Fruit fly (Drosophila melanogaster) whole organism, embryonic: Measurements from ENCODE around the gene UbcE2H.

Experiments used
- Aef1 ChIP-seq: fragments of 200-800 bp; sonication (Bioruptor generic); IDR thresholded peaks from 3 replicates; pipeline ENCODE4 v1.3.6; 2022; ENCODE audit warnings: missing biosample characterization, missing genetic modification characterization
- CG10543 ChIP-seq: fragments of 200-800 bp; sonication (Bioruptor generic); optimal IDR thresholded peaks from 3 replicates; lab custom pipeline; 2017; ENCODE audit warnings: missing biosample characterization, mild to moderate bottlenecking, missing genetic modification characterization, moderate library complexity
- CG10654 ChIP-seq: fragments of 200-800 bp; sonication (Bioruptor generic); optimal IDR thresholded peaks from 2 replicates; lab custom pipeline; 2016; ENCODE audit warnings: missing biosample characterization, missing genetic modification characterization
- CG11247 ChIP-seq: fragments of 200-800 bp; sonication (Bioruptor generic); IDR thresholded peaks from 2 replicates; pipeline ENCODE4 v1.3.6; 2022; ENCODE audit warnings: missing biosample characterization, missing genetic modification characterization
- CG12219 ChIP-seq: fragments of 200-800 bp; sonication (Bioruptor generic); optimal IDR thresholded peaks from 3 replicates; lab custom pipeline; 2018; ENCODE audit warnings: missing biosample characterization, mild to moderate bottlenecking, missing genetic modification characterization
- CG12299 ChIP-seq: fragments of 200-800 bp; sonication (Bioruptor generic); optimal IDR thresholded peaks from 2 replicates; lab custom pipeline; 2018; ENCODE audit warnings: missing biosample characterization, mild to moderate bottlenecking, missing genetic modification characterization
- CG13287 ChIP-seq: fragments of 200-800 bp; sonication (Bioruptor generic); IDR thresholded peaks from 2 replicates; pipeline ENCODE4 v1.3.6; 2022; ENCODE audit warnings: missing biosample characterization, missing genetic modification characterization; ENCODE audit not compliant: partially characterized antibody
- CG13624 ChIP-seq: fragments of 200-800 bp; sonication (Bioruptor generic); optimal IDR thresholded peaks from 2 replicates; lab custom pipeline; 2016; ENCODE audit warnings: missing biosample characterization, missing genetic modification characterization
- CG13894 ChIP-seq: fragments of 200-800 bp; sonication (Bioruptor generic); optimal IDR thresholded peaks from 3 replicates; lab custom pipeline; 2018; ENCODE audit warnings: missing biosample characterization, mild to moderate bottlenecking, missing genetic modification characterization, moderate library complexity
- CG14441 ChIP-seq: fragments of 200-800 bp; sonication (Bioruptor generic); IDR thresholded peaks from 2 replicates; pipeline ENCODE4 v1.3.6; 2022; ENCODE audit warnings: missing biosample characterization, missing genetic modification characterization
- CG14667 ChIP-seq: fragments of 200-800 bp; sonication (Bioruptor generic); IDR thresholded peaks from 2 replicates; pipeline ENCODE4 v1.3.6; 2022; ENCODE audit warnings: missing biosample characterization, missing genetic modification characterization
- CG15479 ChIP-seq: fragments of 200-800 bp; sonication (Bioruptor generic); optimal IDR thresholded peaks from 3 replicates; lab custom pipeline; 2019; ENCODE audit warnings: missing biosample characterization, mild to moderate bottlenecking, missing genetic modification characterization, moderate library complexity
- CG17568 ChIP-seq: fragments of 200-800 bp; sonication (Bioruptor generic); optimal IDR thresholded peaks from 2 replicates; lab custom pipeline; 2018; ENCODE audit warnings: missing biosample characterization, mild to moderate bottlenecking, missing genetic modification characterization, moderate library complexity
- CG17829 ChIP-seq: fragments of 200-800 bp; optimal IDR thresholded peaks from 2 replicates; lab custom pipeline; 2019; ENCODE audit warnings: missing biosample characterization, mild to moderate bottlenecking, missing genetic modification characterization, moderate library complexity
- CG18476 ChIP-seq: fragments of 200-800 bp; sonication (Bioruptor generic); optimal IDR thresholded peaks from 2 replicates; lab custom pipeline; 2016; ENCODE audit warnings: missing biosample characterization, mild to moderate bottlenecking, missing genetic modification characterization
- CG34376 ChIP-seq: fragments of 200-800 bp; sonication (Bioruptor generic); optimal IDR thresholded peaks from 2 replicates; lab custom pipeline; 2018; ENCODE audit warnings: missing biosample characterization, mild to moderate bottlenecking, missing genetic modification characterization
- CG5245 ChIP-seq: fragments of 200-800 bp; sonication (Bioruptor generic); optimal IDR thresholded peaks from 3 replicates; lab custom pipeline; 2016; ENCODE audit warnings: missing biosample characterization, missing genetic modification characterization
- CG6254 ChIP-seq: fragments of 200-800 bp; sonication (Bioruptor generic); optimal IDR thresholded peaks from 3 replicates; lab custom pipeline; 2017; ENCODE audit warnings: mild to moderate bottlenecking, missing biosample characterization, missing genetic modification reagents, missing genetic modification characterization
- CG7745 ChIP-seq: fragments of 200-800 bp; sonication (Bioruptor generic); optimal IDR thresholded peaks from 2 replicates; lab custom pipeline; 2018; ENCODE audit warnings: missing biosample characterization, mild to moderate bottlenecking, missing genetic modification characterization, moderate library complexity
- CG8281 ChIP-seq: fragments of 200-800 bp; sonication (Bioruptor generic); optimal IDR thresholded peaks from 2 replicates; lab custom pipeline; 2018; ENCODE audit warnings: missing biosample characterization, mild to moderate bottlenecking, missing genetic modification characterization, moderate library complexity
- CG8290 ChIP-seq, 3 experiments: fragments of 200-800 bp; sonication (Bioruptor generic); optimal IDR thresholded peaks; 2 replicates each; lab custom pipeline; 2016 to 2019; ENCODE audit warnings: missing biosample characterization in 3 of 3, missing genetic modification characterization in 3 of 3, mild to moderate bottlenecking in 2 of 3, moderate library complexity in 1 of 3
- CG8924 ChIP-seq: fragments of 200-800 bp; optimal IDR thresholded peaks from 3 replicates; lab custom pipeline; 2019; ENCODE audit warnings: missing biosample characterization, mild to moderate bottlenecking, missing genetic modification characterization, moderate library complexity
- Camta ChIP-seq: fragments of 200-800 bp; sonication (Bioruptor generic); optimal IDR thresholded peaks from 2 replicates; lab custom pipeline; 2016; ENCODE audit warnings: missing biosample characterization, missing genetic modification characterization
- Chrac-16 ChIP-seq: fragments of 200-800 bp; sonication (Bioruptor generic); optimal IDR thresholded peaks from 3 replicates; lab custom pipeline; 2016; ENCODE audit warnings: missing biosample characterization, missing genetic modification characterization
- D19A ChIP-seq: fragments of 200-800 bp; optimal IDR thresholded peaks from 3 replicates; lab custom pipeline; 2019; ENCODE audit warnings: missing biosample characterization, mild to moderate bottlenecking, missing genetic modification characterization, moderate library complexity
- ERR ChIP-seq: fragments of 200-800 bp; sonication (Bioruptor generic); optimal IDR thresholded peaks from 2 replicates; lab custom pipeline; 2016; ENCODE audit warnings: missing biosample characterization, missing genetic modification characterization
- Gsc ChIP-seq: fragments of 200-800 bp; sonication (Bioruptor generic); IDR thresholded peaks from 2 replicates; pipeline ENCODE4 v1.3.6; 2022; ENCODE audit warnings: missing biosample characterization, missing genetic modification characterization
- HLH3B ChIP-seq: fragments of 200-800 bp; sonication (Bioruptor generic); IDR thresholded peaks from 2 replicates; pipeline ENCODE4 v1.3.6; 2022; ENCODE audit warnings: missing biosample characterization, missing genetic modification characterization
- HLH54F ChIP-seq: fragments of 200-800 bp; sonication (Bioruptor generic); optimal IDR thresholded peaks from 3 replicates; lab custom pipeline; 2016; ENCODE audit warnings: missing biosample characterization, missing genetic modification characterization
- Lhr ChIP-seq: fragments of 200-800 bp; sonication (Bioruptor generic); optimal IDR thresholded peaks from 3 replicates; lab custom pipeline; 2017; ENCODE audit warnings: mild to moderate bottlenecking, missing biosample characterization, missing genetic modification reagents, missing genetic modification characterization
- MTF-1 ChIP-seq: fragments of 200-800 bp; sonication (Bioruptor generic); optimal IDR thresholded peaks from 2 replicates; lab custom pipeline; 2018; ENCODE audit warnings: missing biosample characterization, mild to moderate bottlenecking, missing genetic modification characterization, borderline replicate concordance
- Mad ChIP-seq: fragments of 200-800 bp; sonication (Bioruptor generic); optimal IDR thresholded peaks from 2 replicates; lab custom pipeline; 2016; ENCODE audit warnings: missing biosample characterization, missing genetic modification characterization
- Med ChIP-seq: fragments of 200-800 bp; sonication (Bioruptor generic); peaks from one replicate; lab custom pipeline; 2016; ENCODE audit warnings: missing biosample characterization, missing genetic modification characterization, mild to moderate bottlenecking, inconsistent platforms, moderate library complexity
- Nf-YA ChIP-seq: fragments of 200-800 bp; sonication (Bioruptor generic); IDR thresholded peaks from 2 replicates; pipeline ENCODE4 v1.3.6; 2022; ENCODE audit warnings: missing biosample characterization, missing genetic modification characterization
- aop ChIP-seq: fragments of 200-800 bp; sonication (Bioruptor generic); IDR thresholded peaks from 2 replicates; pipeline ENCODE4 v1.3.6; 2022; ENCODE audit warnings: missing biosample characterization, missing genetic modification characterization
- bsh ChIP-seq, 2 experiments: fragments of 200-800 bp; sonication (Bioruptor generic); optimal IDR thresholded peaks; 2 replicates each; lab custom pipeline; 2017 to 2018; ENCODE audit warnings: mild to moderate bottlenecking in 2 of 2, missing biosample characterization in 2 of 2, missing genetic modification characterization in 2 of 2, moderate library complexity in 1 of 2
- disco-r ChIP-seq: fragments of 200-800 bp; sonication (Bioruptor generic); optimal IDR thresholded peaks from 2 replicates; lab custom pipeline; 2016; ENCODE audit warnings: missing biosample characterization, missing genetic modification characterization
- en ChIP-seq: fragments of 200-800 bp; sonication (Bioruptor generic); optimal IDR thresholded peaks from 2 replicates; lab custom pipeline; 2016; ENCODE audit warnings: missing biosample characterization, missing genetic modification characterization
- gem ChIP-seq: fragments of 200-800 bp; sonication (Bioruptor generic); optimal IDR thresholded peaks from 2 replicates; lab custom pipeline; 2019; ENCODE audit warnings: missing biosample characterization, mild to moderate bottlenecking, missing genetic modification characterization, moderate library complexity
- hb ChIP-seq: fragments of 200-800 bp; sonication (Bioruptor generic); IDR thresholded peaks from 3 replicates; pipeline ENCODE4 v1.3.6; 2022; ENCODE audit warnings: missing biosample characterization, missing genetic modification characterization; ENCODE audit not compliant: partially characterized antibody
- nerfin-1 ChIP-seq: fragments of 200-800 bp; sonication (Bioruptor generic); optimal IDR thresholded peaks from 3 replicates; lab custom pipeline; 2019; ENCODE audit warnings: missing biosample characterization, mild to moderate bottlenecking, missing genetic modification characterization, moderate library complexity
- onecut ChIP-seq: fragments of 200-800 bp; sonication (Bioruptor generic); IDR thresholded peaks from 2 replicates; pipeline ENCODE4 v1.3.6; 2022; ENCODE audit warnings: missing biosample characterization, missing genetic modification characterization
- p53 ChIP-seq: fragments of 200-800 bp; sonication (Bioruptor generic); optimal IDR thresholded peaks from 2 replicates; lab custom pipeline; 2016; ENCODE audit warnings: missing biosample characterization, missing genetic modification characterization
- pzg ChIP-seq: fragments of 200-800 bp; sonication (Bioruptor generic); optimal IDR thresholded peaks from 3 replicates; lab custom pipeline; 2018; ENCODE audit warnings: missing biosample characterization, mild to moderate bottlenecking, missing genetic modification characterization, moderate library complexity
- ranshi ChIP-seq: fragments of 200-800 bp; sonication (Bioruptor generic); IDR thresholded peaks from 2 replicates; pipeline ENCODE4 v1.3.6; 2022; ENCODE audit warnings: missing biosample characterization, missing genetic modification characterization
- schlank ChIP-seq: fragments of 200-800 bp; sonication (Bioruptor generic); optimal IDR thresholded peaks from 2 replicates; lab custom pipeline; 2018; ENCODE audit warnings: missing biosample characterization, mild to moderate bottlenecking, missing genetic modification characterization
- sr ChIP-seq: fragments of 200-800 bp; sonication (Bioruptor generic); IDR thresholded peaks from 3 replicates; pipeline ENCODE4 v1.3.6; 2022; ENCODE audit warnings: missing biosample characterization, missing genetic modification characterization
- sug ChIP-seq: fragments of 200-800 bp; optimal IDR thresholded peaks from 2 replicates; lab custom pipeline; 2019; ENCODE audit warnings: missing biosample characterization, mild to moderate bottlenecking, missing genetic modification characterization, moderate library complexity

Gene UbcE2H

DNA sequence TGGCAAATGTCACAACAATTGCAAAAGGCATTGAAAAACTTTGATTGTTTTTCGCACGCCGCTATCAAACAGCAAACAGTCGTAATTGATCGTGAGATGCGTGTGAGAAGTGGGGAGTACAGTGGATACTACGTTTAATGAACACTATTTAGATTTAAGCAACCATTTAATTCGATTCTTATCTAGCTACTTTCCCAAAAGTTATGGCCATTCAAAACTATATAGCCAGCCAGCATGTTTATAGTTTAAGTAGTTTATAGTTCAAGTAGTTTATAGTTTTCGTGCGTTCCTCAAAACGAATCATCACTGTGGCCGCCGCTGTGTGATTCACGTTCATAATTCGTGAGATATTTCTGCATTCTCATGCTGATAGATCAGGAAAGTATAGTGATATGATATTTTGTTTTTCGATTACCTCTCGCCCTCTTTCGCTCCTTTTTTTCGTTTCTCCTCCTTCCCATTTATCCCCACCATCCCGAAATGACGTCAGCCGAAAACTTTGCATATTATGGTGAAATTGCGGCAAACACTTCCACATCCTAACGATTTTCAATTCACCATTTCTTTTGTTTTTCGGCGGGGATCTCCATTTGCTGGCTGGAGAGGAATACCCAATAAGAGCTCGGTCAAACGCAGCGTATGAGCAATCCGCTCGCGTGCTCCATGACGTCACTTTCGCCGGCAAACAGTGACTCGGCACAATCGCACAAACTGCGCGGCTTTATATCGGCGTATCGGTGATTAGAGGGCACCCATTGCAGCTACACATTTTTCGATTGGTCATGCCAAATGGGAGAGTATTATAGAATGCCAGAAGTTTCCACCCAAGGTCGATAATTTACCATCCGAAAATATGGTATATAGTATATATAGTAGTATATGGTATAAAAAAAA is 19.8 kb upstream of the UbcE2H start (continued):
- TF ChIP-seq bsh (GFP tag; optimal IDR thresholded peaks at IDR 0.05; lab: Kevin White, UChicago): peak in 1 of 2 experiments; percentile 18
- TF ChIP-seq CG18476 (GFP tag; lab: Kevin White, UChicago): no peak
- TF ChIP-seq CG12299 (tag; lab: Kevin White, UChicago): no peak
- peak; percentile 4 for TF ChIP-seq disco-r (GFP tag; lab: Kevin White, UChicago)
- peak; percentile 30 for TF ChIP-seq Camta (GFP tag; lab: Kevin White, UChicago)
- TF ChIP-seq aop (GFP tag; lab: Robert Waterston, UW): no peak
- no peak for TF ChIP-seq Gsc (GFP tag; lab: Robert Waterston, UW)
- no peak for TF ChIP-seq CG7745 (tag; lab: Kevin White, UChicago)
- TF ChIP-seq p53: no peak
- TF ChIP-seq Mad: no peak
- peak; percentile 54 for TF ChIP-seq CG8924
- no peak for TF ChIP-seq onecut
- peak; percentile 49 for TF ChIP-seq CG12219
- TF ChIP-seq CG5245 (GFP tag; lab: Kevin White, UChicago): no peak
- TF ChIP-seq CG13624 (GFP tag; lab: Kevin White, UChicago): peak; percentile 51
- peak; percentile 20 for TF ChIP-seq sug (tag; lab: Kevin White, UChicago)
- TF ChIP-seq CG13894 (tag; lab: Kevin White, UChicago): peak; percentile 56
- TF ChIP-seq Nf-YA (GFP tag; lab: Robert Waterston, UW): no peak
- no peak for TF ChIP-seq CG10543 (GFP tag; lab: Kevin White, UChicago)
- no peak for TF ChIP-seq en (GFP tag; lab: Kevin White, UChicago)
- no peak for TF ChIP-seq pzg (GFP tag; lab: Kevin White, UChicago)
- no peak for TF ChIP-seq nerfin-1
- no peak for TF ChIP-seq CG8290 (GFP tag; optimal IDR thresholded peaks at IDR 0.05; lab: Kevin White, UChicago)
- TF ChIP-seq CG8290 (tag; optimal IDR thresholded peaks at IDR 0.05; lab: Kevin White, UChicago): peak in 1 of 2 experiments; percentile 94
- peak; percentile 21; the same call in 1 of the 2 replicates for TF ChIP-seq HLH3B (GFP tag; lab: Robert Waterston, UW)
- TF ChIP-seq CG15479: no peak
- TF ChIP-seq schlank: peak; percentile 89
- TF ChIP-seq hb (GFP tag; lab: Robert Waterston, UW): no peak
- TF ChIP-seq CG8281 (tag; lab: Kevin White, UChicago): no peak
- TF ChIP-seq ERR (GFP tag; lab: Kevin White, UChicago): no peak
- TF ChIP-seq CG17829 (tag; lab: Kevin White, UChicago): peak; percentile 29
- no peak for TF ChIP-seq CG10654 (GFP tag; lab: Kevin White, UChicago)
- TF ChIP-seq CG34376: peak; percentile 34
- peak; percentile 63 for TF ChIP-seq HLH54F (GFP tag; lab: Kevin White, UChicago)
- peak; percentile 23 for TF ChIP-seq Chrac-16
- TF ChIP-seq CG13287 (GFP tag; lab: Robert Waterston, UW): no peak
- TF ChIP-seq Med (GFP tag; lab: Kevin White, UChicago): peak; percentile 94
- TF ChIP-seq CG14441 (GFP tag; lab: Robert Waterston, UW): peak; percentile 75
- TF ChIP-seq gem: peak; percentile 74
- TF ChIP-seq CG17568: peak; percentile 2
- no peak for TF ChIP-seq CG6254 (GFP tag; lab: Kevin White, UChicago)
- TF ChIP-seq MTF-1: no peak
- no peak for TF ChIP-seq Lhr (GFP tag; lab: Kevin White, UChicago)
- TF ChIP-seq CG11247: 0 out of 2 replicates have a peak, but pooled peaks have one; percentile 12
- TF ChIP-seq sr (GFP tag; lab: Robert Waterston, UW): no peak
- TF ChIP-seq Aef1 (GFP tag; lab: Robert Waterston, UW): peak; percentile 43; the same call in 1 of the 3 replicates
- peak; percentile 35; the same call in 1 of the 2 replicates for TF ChIP-seq CG14667 (GFP tag; lab: Robert Waterston, UW)
- TF ChIP-seq D19A: peak; percentile 11
- peak; percentile 63 for TF ChIP-seq ranshi (GFP tag; lab: Robert Waterston, UW)
